Fruit fly (Drosophila melanogaster) S2 (cell line): Measurements from ENCODE around the gene CG5359.

Source experiments
- CG8478 ChIP-seq: fragments of >200 bp; optimal IDR thresholded peaks from 2 replicates; lab custom pipeline; 2018
- CTCF ChIP-seq, 2 experiments: fragments of >200 bp; optimal IDR thresholded peaks; 2 replicates each; lab custom pipeline; 2018

dm6 chr3R:9977494-9977893 is 23.6 kb downstream of the CG5359 start:
- no peak for TF ChIP-seq CTCF (optimal IDR thresholded peaks at IDR 0.05; lab: Kevin White, UChicago)
- TF ChIP-seq CG8478 (lab: Kevin White, UChicago): no peak
